Fruit fly (Drosophila melanogaster) whole organism, embryonic: ENCODE measurements around the gene CG13069.

Experiments
- Adf1 ChIP-seq: fragments of 200-800 bp; sonication (Bioruptor generic); IDR thresholded peaks from 2 replicates; pipeline ENCODE4 v1.3.6; 2022; ENCODE audit warnings: missing biosample characterization, missing genetic modification characterization
- Asciz ChIP-seq: fragments of 200-800 bp; sonication (Bioruptor generic); optimal IDR thresholded peaks from 2 replicates; lab custom pipeline; 2017; ENCODE audit warnings: missing biosample characterization, mild to moderate bottlenecking, missing genetic modification characterization, missing genetic modification reagents
- Awh ChIP-seq: fragments of 200-800 bp; sonication (Bioruptor generic); IDR thresholded peaks from 2 replicates; pipeline ENCODE4, ENCODE4 v1.3.6; 2022; ENCODE audit warnings: missing biosample characterization, missing genetic modification characterization
- B-H2 ChIP-seq: fragments of 200-800 bp; sonication (Bioruptor generic); optimal IDR thresholded peaks from 2 replicates; lab custom pipeline; 2018; ENCODE audit warnings: missing biosample characterization, mild to moderate bottlenecking, missing genetic modification characterization
- Bdp1 ChIP-seq: fragments of 200-800 bp; sonication (Bioruptor generic); optimal IDR thresholded peaks from 3 replicates; lab custom pipeline; 2016; ENCODE audit warnings: missing biosample characterization, missing genetic modification characterization
- CG10209 ChIP-seq: fragments of 200-800 bp; sonication (Bioruptor generic); optimal IDR thresholded peaks from 3 replicates; lab custom pipeline; 2017; ENCODE audit warnings: missing biosample characterization, mild to moderate bottlenecking, missing genetic modification characterization, missing genetic modification reagents
- CG10321 ChIP-seq: fragments of 200-800 bp; sonication (Bioruptor generic); IDR thresholded peaks from 2 replicates; pipeline ENCODE4 v1.3.6; 2022; ENCODE audit warnings: missing biosample characterization, missing genetic modification characterization
- CG15601 ChIP-seq: fragments of 200-800 bp; sonication (Bioruptor generic); optimal IDR thresholded peaks from 3 replicates; lab custom pipeline; 2019; ENCODE audit warnings: missing biosample characterization, mild to moderate bottlenecking, missing genetic modification characterization, moderate library complexity
- CG17359 ChIP-seq: fragments of 200-800 bp; sonication (Bioruptor generic); optimal IDR thresholded peaks from 3 replicates; lab custom pipeline; 2018; ENCODE audit warnings: missing biosample characterization, mild to moderate bottlenecking, missing genetic modification characterization, moderate library complexity
- CG17568 ChIP-seq: fragments of 200-800 bp; sonication (Bioruptor generic); optimal IDR thresholded peaks from 2 replicates; lab custom pipeline; 2018; ENCODE audit warnings: missing biosample characterization, mild to moderate bottlenecking, missing genetic modification characterization, moderate library complexity
- CG1832 ChIP-seq: fragments of 200-800 bp; sonication (Bioruptor generic); optimal IDR thresholded peaks from 2 replicates; lab custom pipeline; 2017; ENCODE audit warnings: missing biosample characterization, mild to moderate bottlenecking, missing genetic modification characterization, inconsistent platforms
- CG4360 ChIP-seq: fragments of 200-800 bp; sonication (Bioruptor generic); IDR thresholded peaks from 2 replicates; pipeline ENCODE4 v1.3.6; 2022; ENCODE audit warnings: missing biosample characterization, missing genetic modification characterization
- CG5953 ChIP-seq: fragments of 200-800 bp; sonication (Bioruptor generic); IDR thresholded peaks from 2 replicates; pipeline ENCODE4 v1.3.6; 2022; ENCODE audit warnings: missing biosample characterization, missing genetic modification characterization
- CG7745 ChIP-seq: fragments of 200-800 bp; sonication (Bioruptor generic); optimal IDR thresholded peaks from 2 replicates; lab custom pipeline; 2018; ENCODE audit warnings: missing biosample characterization, mild to moderate bottlenecking, missing genetic modification characterization, moderate library complexity
- CG7928 ChIP-seq: fragments of 200-800 bp; sonication (Bioruptor generic); optimal IDR thresholded peaks from 2 replicates; lab custom pipeline; 2017; ENCODE audit warnings: missing biosample characterization, mild to moderate bottlenecking, missing genetic modification characterization
- CG8765 ChIP-seq: fragments of 200-800 bp; sonication (Bioruptor generic); IDR thresholded peaks from 2 replicates; pipeline ENCODE4 v1.3.6; 2022; ENCODE audit warnings: missing biosample characterization, missing genetic modification characterization
- CG9215 ChIP-seq: fragments of 200-800 bp; sonication (Bioruptor generic); IDR thresholded peaks from 2 replicates; pipeline ENCODE4 v1.3.6; 2022; ENCODE audit warnings: missing biosample characterization, missing genetic modification characterization
- Chrac-16 ChIP-seq: fragments of 200-800 bp; sonication (Bioruptor generic); optimal IDR thresholded peaks from 3 replicates; lab custom pipeline; 2016; ENCODE audit warnings: missing biosample characterization, missing genetic modification characterization
- Dfd ChIP-seq, 2 experiments: fragments of >200 bp; optimal IDR thresholded peaks; 2 replicates each; lab custom pipeline; 2017; ENCODE audit warnings: missing biosample characterization in 2 of 2, missing genetic modification characterization in 2 of 2
- Doc3 ChIP-seq: fragments of 200-800 bp; sonication (Bioruptor generic); IDR thresholded peaks from 3 replicates; pipeline ENCODE4 v1.3.6; 2022; ENCODE audit warnings: missing biosample characterization, missing genetic modification characterization; ENCODE audit not compliant: partially characterized antibody
- E2f2 ChIP-seq: fragments of 200-800 bp; sonication (Bioruptor generic); IDR thresholded peaks from 2 replicates; pipeline ENCODE4 v1.3.6; 2022; ENCODE audit warnings: missing biosample characterization, missing genetic modification characterization
- Fer3 ChIP-seq: fragments of 200-800 bp; sonication (Bioruptor generic); optimal IDR thresholded peaks from 2 replicates; lab custom pipeline; 2018; ENCODE audit warnings: missing biosample characterization, mild to moderate bottlenecking, missing genetic modification characterization, moderate library complexity
- Gsc ChIP-seq: fragments of 200-800 bp; sonication (Bioruptor generic); IDR thresholded peaks from 2 replicates; pipeline ENCODE4 v1.3.6; 2022; ENCODE audit warnings: missing biosample characterization, missing genetic modification characterization
- H15 ChIP-seq: fragments of 200-800 bp; sonication (Bioruptor generic); IDR thresholded peaks from 3 replicates; pipeline ENCODE4 v1.3.6; 2022; ENCODE audit warnings: missing biosample characterization, missing genetic modification characterization
- Hr78 ChIP-seq, 2 experiments: fragments of 200-800 bp in 1 of 2; fragments of >200 bp in 1 of 2; sonication (Bioruptor generic) in 1 of 2; optimal IDR thresholded peaks; 2 replicates each; lab custom pipeline; 2017 to 2019; ENCODE audit warnings: missing biosample characterization in 2 of 2, missing genetic modification characterization in 2 of 2, mild to moderate bottlenecking in 1 of 2, moderate library complexity in 1 of 2
- Max ChIP-seq: fragments of 200-800 bp; sonication (Bioruptor generic); optimal IDR thresholded peaks from 2 replicates; lab custom pipeline; 2016; ENCODE audit warnings: missing biosample characterization, mild to moderate bottlenecking, missing genetic modification characterization
- NC2α ChIP-seq: fragments of 200-800 bp; sonication (Bioruptor generic); optimal IDR thresholded peaks from 2 replicates; lab custom pipeline; 2016; ENCODE audit warnings: missing biosample characterization, missing genetic modification characterization
- NK7.1 ChIP-seq: fragments of 200-800 bp; sonication (Bioruptor generic); optimal IDR thresholded peaks from 3 replicates; lab custom pipeline; 2016; ENCODE audit warnings: missing biosample characterization, missing genetic modification characterization
- Neu2 ChIP-seq: fragments of 200-800 bp; sonication (Bioruptor generic); optimal IDR thresholded peaks from 3 replicates; lab custom pipeline; 2016; ENCODE audit warnings: missing biosample characterization, missing genetic modification characterization, borderline replicate concordance
- PHDP ChIP-seq: fragments of 200-800 bp; sonication (Bioruptor generic); optimal IDR thresholded peaks from 3 replicates; lab custom pipeline; 2018; ENCODE audit warnings: missing biosample characterization, mild to moderate bottlenecking, missing genetic modification characterization, moderate library complexity
- Rx ChIP-seq: fragments of 200-800 bp; sonication (Bioruptor generic); IDR thresholded peaks from 2 replicates; pipeline ENCODE4 v1.3.6; 2022; ENCODE audit warnings: missing biosample characterization, missing genetic modification characterization
- amos ChIP-seq: fragments of 200-800 bp; sonication (Bioruptor generic); IDR thresholded peaks from 2 replicates; pipeline ENCODE4 v1.3.6; 2022; ENCODE audit warnings: missing biosample characterization, missing genetic modification characterization; ENCODE audit not compliant: partially characterized antibody
- bab2 ChIP-seq: fragments of 200-800 bp; sonication (Bioruptor generic); optimal IDR thresholded peaks from 2 replicates; lab custom pipeline; 2016; ENCODE audit warnings: missing biosample characterization, missing genetic modification characterization
- cg ChIP-seq: fragments of 200-800 bp; sonication (Bioruptor generic); optimal IDR thresholded peaks from 3 replicates; lab custom pipeline; 2019; ENCODE audit warnings: missing biosample characterization, mild to moderate bottlenecking, missing genetic modification characterization, moderate library complexity
- dysf ChIP-seq: fragments of 200-800 bp; sonication (Bioruptor generic); IDR thresholded peaks from 3 replicates; pipeline ENCODE4 v1.3.6; 2022; ENCODE audit warnings: missing biosample characterization, missing genetic modification characterization
- fd102C ChIP-seq: fragments of 200-800 bp; sonication (Bioruptor generic); optimal IDR thresholded peaks from 2 replicates; lab custom pipeline; 2018; ENCODE audit warnings: missing biosample characterization, mild to moderate bottlenecking, missing genetic modification characterization, moderate library complexity
- fru ChIP-seq: fragments of >200 bp; optimal IDR thresholded peaks from 2 replicates; lab custom pipeline; 2017
- ftz-f1 ChIP-seq: fragments of 200-800 bp; sonication (Bioruptor generic); optimal IDR thresholded peaks from 2 replicates; lab custom pipeline; 2016; ENCODE audit warnings: missing biosample characterization, missing genetic modification characterization
- h ChIP-seq: fragments of >200 bp; optimal IDR thresholded peaks from 2 replicates; lab custom pipeline; 2017
- hbn ChIP-seq: fragments of 200-800 bp; sonication (Bioruptor generic); IDR thresholded peaks from 2 replicates; pipeline ENCODE4 v1.3.6; 2022; ENCODE audit warnings: missing biosample characterization, missing genetic modification characterization; ENCODE audit not compliant: partially characterized antibody
- jumu ChIP-seq: fragments of 200-800 bp; sonication (Bioruptor generic); optimal IDR thresholded peaks from 3 replicates; lab custom pipeline; 2016; ENCODE audit warnings: missing biosample characterization, missing genetic modification characterization
- kay ChIP-seq: fragments of 200-800 bp; sonication (Bioruptor generic); optimal IDR thresholded peaks from 2 replicates; lab custom pipeline; 2016; ENCODE audit warnings: missing biosample characterization, missing genetic modification characterization
- lbe ChIP-seq: fragments of 200-800 bp; sonication (Bioruptor generic); optimal IDR thresholded peaks from 2 replicates; lab custom pipeline; 2016; ENCODE audit warnings: missing biosample characterization, mild to moderate bottlenecking, missing genetic modification characterization
- lilli ChIP-seq: fragments of 200-800 bp; sonication (Bioruptor generic); optimal IDR thresholded peaks from 3 replicates; lab custom pipeline; 2016; ENCODE audit warnings: missing biosample characterization, missing genetic modification characterization
- onecut ChIP-seq: fragments of 200-800 bp; sonication (Bioruptor generic); IDR thresholded peaks from 2 replicates; pipeline ENCODE4 v1.3.6; 2022; ENCODE audit warnings: missing biosample characterization, missing genetic modification characterization
- org-1 ChIP-seq: fragments of 200-800 bp; sonication (Bioruptor generic); optimal IDR thresholded peaks from 2 replicates; lab custom pipeline; 2017; ENCODE audit warnings: missing biosample characterization, missing genetic modification characterization
- pzg ChIP-seq: fragments of 200-800 bp; sonication (Bioruptor generic); optimal IDR thresholded peaks from 3 replicates; lab custom pipeline; 2018; ENCODE audit warnings: missing biosample characterization, mild to moderate bottlenecking, missing genetic modification characterization, moderate library complexity
- sens-2 ChIP-seq: fragments of 200-800 bp; sonication (Bioruptor generic); IDR thresholded peaks from 2 replicates; pipeline ENCODE4 v1.3.6; 2022; ENCODE audit warnings: missing biosample characterization, missing genetic modification characterization
- sima ChIP-seq: fragments of 200-800 bp; sonication (Bioruptor generic); optimal IDR thresholded peaks from 2 replicates; lab custom pipeline; 2016; ENCODE audit warnings: missing biosample characterization, missing genetic modification characterization
- sr ChIP-seq: fragments of 200-800 bp; sonication (Bioruptor generic); IDR thresholded peaks from 3 replicates; pipeline ENCODE4 v1.3.6; 2022; ENCODE audit warnings: missing biosample characterization, missing genetic modification characterization
- zfh2 ChIP-seq: fragments of 200-800 bp; sonication (Bioruptor generic); optimal IDR thresholded peaks from 2 replicates; lab custom pipeline; 2016; ENCODE audit warnings: missing biosample characterization, missing genetic modification characterization

CG13069 gene

dm6 chr3L:16228659-16229205 is 36.5 kb upstream of the CG13069 start, which contains the start of gene Tmx3 (continued):
- TF ChIP-seq CG4360 (GFP tag; lab: Robert Waterston, UW) (peak; percentile 68), NK7.1 (GFP tag; lab: Kevin White, UChicago) (no peak), CG10209 (GFP tag; lab: Kevin White, UChicago) (peak; percentile 90), PHDP (peak; percentile 91), sima (GFP tag; lab: Kevin White, UChicago) (no peak), zfh2 (GFP tag; lab: Kevin White, UChicago) (peak; percentile 74), dysf (GFP tag; lab: Robert Waterston, UW) (peak; percentile 92; the same call in 2 of the 3 replicates), Dfd (GFP tag; optimal IDR thresholded peaks at IDR 0.05; lab: Kevin White, UChicago) (no peak), Neu2 (no peak), Asciz (GFP tag; lab: Kevin White, UChicago) (peak; percentile 30), CG17359 (tag; lab: Kevin White, UChicago) (peak; percentile 90), Rx (GFP tag; lab: Robert Waterston, UW) (peak; percentile 89), E2f2 (GFP tag; lab: Robert Waterston, UW) (peak; percentile 73), CG7928 (peak; percentile 33), CG8765 (GFP tag; lab: Robert Waterston, UW) (peak; percentile 77), Max (peak; percentile 91), CG7745 (tag; lab: Kevin White, UChicago) (no peak), B-H2 (GFP tag; lab: Kevin White, UChicago) (no peak), jumu (GFP tag; lab: Kevin White, UChicago) (peak; percentile 23), Adf1 (GFP tag; lab: Robert Waterston, UW) (peak; percentile 62), cg (GFP tag; lab: Kevin White, UChicago) (no peak), ftz-f1 (GFP tag; lab: Kevin White, UChicago) (no peak), CG5953 (GFP tag; lab: Robert Waterston, UW) (peak; percentile 84), Bdp1 (GFP tag; lab: Kevin White, UChicago) (no peak), Awh (peak; percentile 88), CG17568 (GFP tag; lab: Kevin White, UChicago) (no peak), sens-2 (peak; percentile 74), Doc3 (GFP tag; lab: Robert Waterston, UW) (no peak), CG1832 (GFP tag; lab: Kevin White, UChicago) (no peak), lilli (peak; percentile 82), hbn (no peak), Hr78 (GFP tag; optimal IDR thresholded peaks at IDR 0.05; lab: Kevin White, UChicago) (no peak), lbe (GFP tag; lab: Kevin White, UChicago) (peak; percentile 64), CG9215 (GFP tag; lab: Robert Waterston, UW) (peak; percentile 84), fru (lab: Kevin White, UChicago) (no peak), sr (GFP tag; lab: Robert Waterston, UW) (peak; percentile 32; the same call in 1 of the 3 replicates), onecut (GFP tag; lab: Robert Waterston, UW) (peak; percentile 67), org-1 (peak; percentile 31), CG15601 (no peak), CG10321 (GFP tag; lab: Robert Waterston, UW) (peak; percentile 55; the same call in 1 of the 2 replicates), pzg (peak; percentile 53), amos (GFP tag; lab: Robert Waterston, UW) (no peak), H15 (GFP tag; lab: Robert Waterston, UW) (peak; percentile 92), Fer3 (peak; percentile 83), NC2α (GFP tag; lab: Kevin White, UChicago) (no peak), Gsc (GFP tag; lab: Robert Waterston, UW) (no peak), Chrac-16 (GFP tag; lab: Kevin White, UChicago) (peak; percentile 86), h (no peak), kay (peak; percentile 76), fd102C (GFP tag; lab: Kevin White, UChicago) (no peak), bab2 (GFP tag; lab: Kevin White, UChicago) (peak; percentile 66)
